Worm (Caenorhabditis elegans) whole organism, mixed stage, embryonic: ENCODE measurements around the gene fipr-15.

Experiments
- elt-3 ChIP-seq: fragments of 150-350 bp; optimal IDR thresholded peaks from 2 replicates; lab custom pipeline; 2014; ENCODE audit warnings: missing biosample characterization, missing genetic modification characterization
- lin-13 ChIP-seq: fragments of 150-350 bp; optimal IDR thresholded peaks from 2 replicates; lab custom pipeline; 2014; ENCODE audit warnings: missing biosample characterization, missing genetic modification characterization
- lsy-2 ChIP-seq: fragments of 150-350 bp; optimal IDR thresholded peaks from 2 replicates; lab custom pipeline; 2014; ENCODE audit warnings: missing biosample characterization, missing genetic modification characterization
- mls-2 ChIP-seq: sonication (generic microtip); optimal IDR thresholded peaks from 2 replicates; lab custom pipeline; 2016; ENCODE audit warnings: mild to moderate bottlenecking, missing genetic modification characterization, moderate library complexity, missing compliant biosample characterization
- nhr-237 ChIP-seq: fragments of 150-350 bp; optimal IDR thresholded peaks from 2 replicates; lab custom pipeline; 2014; ENCODE audit warnings: missing biosample characterization, missing genetic modification characterization
- pha-4 ChIP-seq: fragments of 150-350 bp; optimal IDR thresholded peaks from 2 replicates; lab custom pipeline; 2018; ENCODE audit warnings: missing biosample characterization, missing genetic modification reagents, missing genetic modification characterization
- unc-62 ChIP-seq: fragments of 150-350 bp; optimal IDR thresholded peaks from 2 replicates; lab custom pipeline; 2014; ENCODE audit warnings: missing biosample characterization, missing genetic modification reagents, missing genetic modification characterization
- ztf-11 ChIP-seq: fragments of 150-350 bp; optimal IDR thresholded peaks from 2 replicates; lab custom pipeline; 2014; ENCODE audit warnings: missing biosample characterization, missing genetic modification characterization

DNA sequence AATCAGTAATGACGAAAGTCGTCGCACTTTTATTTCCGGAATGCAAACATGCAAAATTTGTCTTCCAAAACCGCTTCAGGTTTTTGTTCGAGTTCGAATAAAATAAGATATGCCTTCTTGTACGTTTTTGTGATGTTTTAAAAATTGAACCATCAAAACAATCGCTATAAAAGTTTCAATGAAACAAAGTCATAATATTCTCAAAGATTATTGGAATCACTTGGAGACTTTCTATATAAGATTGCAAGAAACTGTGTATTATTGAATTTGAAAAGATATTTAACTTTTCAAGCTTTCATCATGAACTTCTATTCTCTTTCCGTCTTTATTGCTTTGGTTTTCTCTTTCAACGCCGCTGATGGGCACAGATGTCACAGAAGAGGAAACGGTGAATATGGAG, 3.5 kb upstream of the fipr-15 start, which contains the start of gene fipr-14:
- TF ChIP-seq nhr-237 (tag; lab: Kevin White, UChicago) (no peak), mls-2 (no peak), unc-62 (GFP tag; lab: Kevin White, UChicago) (no peak), ztf-11 (tag; lab: Kevin White, UChicago) (no peak), pha-4 (tag; lab: Kevin White, UChicago) (no peak), lin-13 (tag; lab: Kevin White, UChicago) (no peak), elt-3 (no peak), lsy-2 (tag; lab: Kevin White, UChicago) (no peak)
